Worm (Caenorhabditis elegans): ENCODE measurements around the gene nstp-3.

The nstp-3 gene

ce11 chrV:5845669-5846189 lies 47.7 kb upstream of the nstp-3 start, which contains the start of gene F26F12.3 (continued):
- TF ChIP-seq rbr-2 (tag; optimal IDR thresholded peaks at IDR 0.05): peak; percentile 16
- TF ChIP-seq egl-43 (GFP tag; IDR thresholded peaks at IDR 0.05): peak; percentile 69
- no peak for TF ChIP-seq R02D3.7 (tag; optimal IDR thresholded peaks at IDR 0.05)
- peak; percentile 84 for TF ChIP-seq nhr-11 (tag; optimal IDR thresholded peaks at IDR 0.05)
- no peak for TF ChIP-seq dmd-8 (GFP tag; IDR thresholded peaks at IDR 0.05)
- TF ChIP-seq zip-2 (tag; optimal IDR thresholded peaks at IDR 0.05): no peak
- no peak for TF ChIP-seq Y75B8A.6 (GFP tag; IDR thresholded peaks at IDR 0.05)
- peak; percentile 45 for TF ChIP-seq lin-38 (GFP tag; IDR thresholded peaks at IDR 0.05)
- TF ChIP-seq attf-4 (tag; optimal IDR thresholded peaks at IDR 0.05): no peak
- peak; percentile 67 for TF ChIP-seq dve-1 (tag; optimal IDR thresholded peaks at IDR 0.05; ENCODE audit: insufficient read depth)
- peak in 1 of 2 experiments; percentile 63 for TF ChIP-seq lsy-2 (tag; optimal IDR thresholded peaks at IDR 0.05)
- TF ChIP-seq aly-2 (tag; optimal IDR thresholded peaks at IDR 0.05): no peak
- TF ChIP-seq ctbp-1 (GFP tag; IDR thresholded peaks at IDR 0.05): peak; percentile 79
- peak; percentile 64 for TF ChIP-seq set-16 (GFP tag; IDR thresholded peaks at IDR 0.05)
- TF ChIP-seq ceh-32 (tag; optimal IDR thresholded peaks at IDR 0.05; ENCODE audit: poor library complexity): no peak
- peak; percentile 96 for TF ChIP-seq hlh-30 (tag; optimal IDR thresholded peaks at IDR 0.05; ENCODE audit: insufficient read depth)
- no peak for TF ChIP-seq ceh-28 (tag; optimal IDR thresholded peaks at IDR 0.05)
- TF ChIP-seq dmd-9 (GFP tag; IDR thresholded peaks at IDR 0.05): no peak
- TF ChIP-seq snpc-4 (tag; optimal IDR thresholded peaks at IDR 0.05): no peak
- TF ChIP-seq nhr-111 (GFP tag; optimal IDR thresholded peaks at IDR 0.05): no peak
- TF ChIP-seq mes-2 (tag; optimal IDR thresholded peaks at IDR 0.05; ENCODE audit: poor library complexity, severe bottlenecking): no peak
- no peak for TF ChIP-seq nhr-25 (tag; optimal IDR thresholded peaks at IDR 0.05; ENCODE audit: borderline replicate concordance, insufficient read depth)
- TF ChIP-seq tag-97 (GFP tag; IDR thresholded peaks at IDR 0.05): no peak
- TF ChIP-seq saeg-2 (GFP tag; IDR thresholded peaks at IDR 0.05): peak; percentile 58; the same call in 1 of the 2 replicates
- TF ChIP-seq mdt-29 (GFP tag; IDR thresholded peaks at IDR 0.05): no peak
- TF ChIP-seq aha-1 (tag): peak; percentile 30
- no peak for TF ChIP-seq unc-130 (GFP tag; optimal IDR thresholded peaks at IDR 0.05)
- TF ChIP-seq unc-62 (GFP tag; optimal IDR thresholded peaks at IDR 0.05 in 1 of 2): no peak
- TF ChIP-seq unc-62 (tag; optimal IDR thresholded peaks at IDR 0.05): no peak
- peak; percentile 6 for TF ChIP-seq ztf-7 (tag; optimal IDR thresholded peaks at IDR 0.05)
- no peak for TF ChIP-seq lim-7 (GFP tag; IDR thresholded peaks at IDR 0.05)
- peak; percentile 35 for TF ChIP-seq spr-1 (tag; optimal IDR thresholded peaks at IDR 0.05)
- no peak for TF ChIP-seq Y105C5A.15 (GFP tag; IDR thresholded peaks at IDR 0.05)
- no peak for TF ChIP-seq F49E8.2 (tag; optimal IDR thresholded peaks at IDR 0.05; ENCODE audit: borderline replicate concordance)
- peak; percentile 59 for TF ChIP-seq pqm-1 (tag; optimal IDR thresholded peaks at IDR 0.05)
- peak in 1 of 2 experiments; percentile 14 for TF ChIP-seq daf-16 (GFP tag; optimal IDR thresholded peaks at IDR 0.05)
- peak; percentile 81 for TF ChIP-seq daf-16 (tag; optimal IDR thresholded peaks at IDR 0.05)
- 0 out of 2 replicates have a peak, but pooled peaks have one; percentile 20 for TF ChIP-seq zfp-3 (GFP tag; conservative IDR thresholded peaks at IDR 0.05)
- peak; percentile 69 for TF ChIP-seq mep-1 (tag; optimal IDR thresholded peaks at IDR 0.05)
- no peak for TF ChIP-seq ZK546.5 (tag; optimal IDR thresholded peaks at IDR 0.05)
- peak; percentile 8; the same call in 1 of the 2 replicates for TF ChIP-seq ceh-20 (GFP tag; IDR thresholded peaks at IDR 0.05)
- no peak for TF ChIP-seq daf-8 (GFP tag; IDR thresholded peaks at IDR 0.05)
- TF ChIP-seq spr-3 (GFP tag; optimal IDR thresholded peaks at IDR 0.05): no peak
- TF ChIP-seq ZK337.2 (GFP tag; IDR thresholded peaks at IDR 0.05): no peak
- no peak for TF ChIP-seq Y5F2A.4 (GFP tag; optimal IDR thresholded peaks at IDR 0.05)
- no peak for TF ChIP-seq zfp-2 (tag; optimal IDR thresholded peaks at IDR 0.05)
- no peak for TF ChIP-seq F44E2.7 (GFP tag; IDR thresholded peaks at IDR 0.05)
- peak; percentile 12 for TF ChIP-seq dpl-1 (GFP tag; optimal IDR thresholded peaks at IDR 0.05)
- TF ChIP-seq nhr-237 (tag; optimal IDR thresholded peaks at IDR 0.05): no peak
- TF ChIP-seq nhr-28 (tag; optimal IDR thresholded peaks at IDR 0.05): peak; percentile 88
- TF ChIP-seq hmg-1.1 (GFP tag; IDR thresholded peaks at IDR 0.05): peak; percentile 65
- peak; percentile 23 for TF ChIP-seq ama-1 (optimal IDR thresholded peaks at IDR 0.05)

All from whole organism, L4 larva.